Worm (Caenorhabditis elegans) whole organism, L4/young adult: Measurements from ENCODE around the gene tofu-6.

Experiments used
- W03F9.2 ChIP-seq: fragments of 150-350 bp; optimal IDR thresholded peaks from 2 replicates; lab custom pipeline; 2014; ENCODE audit warnings: missing biosample characterization, missing genetic modification characterization
- him-1 ChIP-seq: sonication (generic microtip); optimal IDR thresholded peaks from 2 replicates; lab custom pipeline; 2016; ENCODE audit warnings: missing genotype, missing genetic modification reagents, missing genetic modification characterization, missing compliant biosample characterization

ce11 chrII:5387217-5387616 lies 33.8 kb upstream of the tofu-6 start, which contains the start of gene ccpp-6:
- no peak for TF ChIP-seq W03F9.2 (tag; lab: Kevin White, UChicago)
- no peak for TF ChIP-seq him-1
